Worm (Caenorhabditis elegans) whole organism, L4 larva: ENCODE measurements around the gene msp-50.

ENCODE experiments used
- aha-1 ChIP-seq: fragments of 150-350 bp; peaks from one replicate; lab custom pipeline; 2014; ENCODE audit warnings: missing biosample characterization, missing genetic modification characterization
- ceh-20 ChIP-seq: fragments of 200-800 bp; sonication (Bioruptor generic); IDR thresholded peaks from 2 replicates; pipeline ENCODE4 v1.3.6; 2022; ENCODE audit warnings: missing genetic modification reagents, missing genetic modification characterization, missing compliant biosample characterization
- daf-8 ChIP-seq: fragments of 200-800 bp; sonication (Bioruptor generic); IDR thresholded peaks from 2 replicates; pipeline ENCODE4 v1.3.6; 2022; ENCODE audit warnings: missing genetic modification characterization, missing compliant biosample characterization
- dmd-6 ChIP-seq: fragments of 200-800 bp; sonication (Bioruptor generic); IDR thresholded peaks from 2 replicates; pipeline ENCODE4 v1.3.6; 2022; ENCODE audit warnings: missing genetic modification reagents, missing genetic modification characterization, missing compliant biosample characterization
- dpl-1 ChIP-seq: fragments of 150-350 bp; optimal IDR thresholded peaks from 2 replicates; lab custom pipeline; 2014; ENCODE audit warnings: missing biosample characterization, missing genetic modification reagents, missing genetic modification characterization
- egl-27 ChIP-seq: sonication (generic microtip); optimal IDR thresholded peaks from 3 replicates; lab custom pipeline; 2017; ENCODE audit warnings: missing biosample characterization, missing genetic modification reagents, missing genetic modification characterization
- hlh-11 ChIP-seq: fragments of 200-800 bp; sonication (Bioruptor generic); optimal IDR thresholded peaks from 2 replicates; lab custom pipeline; 2018; ENCODE audit warnings: mild to moderate bottlenecking, missing genetic modification characterization, missing compliant biosample characterization
- hlh-30 ChIP-seq: sonication (generic microtip); optimal IDR thresholded peaks from 2 replicates; lab custom pipeline; 2017; ENCODE audit warnings: antibody characterized with exemption, mild to moderate bottlenecking, missing genetic modification characterization, missing compliant biosample characterization; ENCODE audit not compliant: insufficient read depth
- hmg-1.1 ChIP-seq: fragments of 200-800 bp; sonication (Bioruptor generic); IDR thresholded peaks from 2 replicates; pipeline ENCODE4 v1.3.6; 2022; ENCODE audit warnings: missing genetic modification reagents, missing genetic modification characterization, missing compliant biosample characterization
- lim-7 ChIP-seq: fragments of 200-800 bp; sonication (Bioruptor generic); IDR thresholded peaks from 2 replicates; pipeline ENCODE4 v1.3.6; 2022; ENCODE audit warnings: missing genetic modification characterization, missing compliant biosample characterization
- lin-38 ChIP-seq: fragments of 200-800 bp; sonication (Bioruptor generic); IDR thresholded peaks from 2 replicates; pipeline ENCODE4 v1.3.6; 2022; ENCODE audit warnings: missing genetic modification reagents, missing genetic modification characterization, missing compliant biosample characterization
- lin-39 ChIP-seq: fragments of 150-350 bp; optimal IDR thresholded peaks from 2 replicates; lab custom pipeline; 2014; ENCODE audit warnings: missing biosample characterization, missing genetic modification reagents, missing genetic modification characterization
- madf-5 ChIP-seq, 2 experiments: fragments of 200-800 bp; sonication (Bioruptor generic); IDR thresholded peaks; 2 replicates each; pipeline ENCODE4 v1.3.6; 2022; ENCODE audit warnings: missing compliant biosample characterization in 2 of 2, missing genetic modification characterization in 2 of 2
- mdl-1 ChIP-seq, 2 experiments: fragments of 150-350 bp in 1 of 2; sonication (generic microtip) in 1 of 2; optimal IDR thresholded peaks; 2 replicates each; lab custom pipeline; 2014 to 2017; ENCODE audit warnings: missing biosample characterization in 2 of 2, missing genetic modification characterization in 2 of 2
- nhr-102 ChIP-seq: sonication (generic microtip); optimal IDR thresholded peaks from 2 replicates; lab custom pipeline; 2016; ENCODE audit warnings: mild to moderate bottlenecking, missing genetic modification characterization, moderate library complexity, missing compliant biosample characterization
- nhr-28 ChIP-seq: fragments of 150-350 bp; optimal IDR thresholded peaks from 2 replicates; lab custom pipeline; 2014; ENCODE audit warnings: missing biosample characterization, missing genetic modification characterization
- nhr-41 ChIP-seq: fragments of 200-800 bp; sonication (Bioruptor generic); IDR thresholded peaks from 2 replicates; pipeline ENCODE4 v1.3.6; 2022; ENCODE audit warnings: missing genetic modification reagents, missing genetic modification characterization, missing compliant biosample characterization
- nhr-48 ChIP-seq: sonication (generic microtip); optimal IDR thresholded peaks from 2 replicates; lab custom pipeline; 2016; ENCODE audit warnings: mild to moderate bottlenecking, missing genetic modification characterization, missing compliant biosample characterization
- pqm-1 ChIP-seq: sonication (generic microtip); optimal IDR thresholded peaks from 2 replicates; lab custom pipeline; 2017; ENCODE audit warnings: missing biosample characterization, missing genetic modification characterization
- tag-97 ChIP-seq: fragments of 200-800 bp; sonication (Bioruptor generic); IDR thresholded peaks from 2 replicates; pipeline ENCODE4 v1.3.6; 2022; ENCODE audit warnings: missing genetic modification characterization, missing compliant biosample characterization
- unc-39 ChIP-seq: sonication (generic microtip); optimal IDR thresholded peaks from 2 replicates; lab custom pipeline; 2017; ENCODE audit warnings: missing biosample characterization, missing genetic modification characterization
- unc-62 ChIP-seq, 3 experiments: fragments of 150-350 bp in 1 of 3; sonication (generic microtip); optimal IDR thresholded peaks in 2 of 3; peaks in 1 of 3; 1 replicate in 1 of 3; 2 replicates in 2 of 3; lab custom pipeline; 2014 to 2017; ENCODE audit warnings: missing biosample characterization in 3 of 3, missing genetic modification characterization in 3 of 3, missing genetic modification reagents in 3 of 3, missing genotype in 1 of 3
- zag-1 ChIP-seq: fragments of 150-350 bp; optimal IDR thresholded peaks from 2 replicates; lab custom pipeline; 2014; ENCODE audit warnings: missing biosample characterization, missing genetic modification characterization
- ztf-7 ChIP-seq: fragments of 150-350 bp; optimal IDR thresholded peaks from 2 replicates; lab custom pipeline; 2014; ENCODE audit warnings: missing biosample characterization, missing genetic modification characterization

Gene msp-50

DNA sequence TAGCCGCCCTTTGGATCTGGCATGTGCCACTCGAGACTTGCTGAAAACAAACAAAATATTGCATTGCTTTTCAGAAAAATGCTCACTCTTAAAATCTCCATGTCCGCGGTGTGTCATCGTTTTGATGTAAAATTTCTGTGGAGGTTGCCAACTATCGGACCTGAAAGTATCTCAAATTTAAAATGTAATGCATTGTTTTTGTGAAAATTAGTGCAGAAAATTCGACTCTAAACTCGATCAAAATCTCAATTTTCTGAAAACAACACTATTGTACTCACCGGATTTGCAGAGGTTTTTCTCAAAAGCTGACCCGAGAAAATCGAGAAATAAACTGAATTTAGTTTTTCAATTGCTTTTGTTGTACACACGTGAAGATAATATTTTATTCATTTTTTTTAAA lies 42.0 kb downstream of the msp-50 start, which contains the start of gene T16D1.1:
Gene T16D1.1, minus strand, starts transcription at position 101 of the 400 bp plus-strand sequence.
- no peak for TF ChIP-seq hmg-1.1 (GFP tag; lab: Robert Waterston, UW)
- no peak for TF ChIP-seq egl-27 (tag; lab: Kevin White, UChicago)
- TF ChIP-seq hlh-30 (tag; lab: Kevin White, UChicago) = no peak
- TF ChIP-seq nhr-41 (GFP tag; lab: Robert Waterston, UW) = no peak
- no peak for TF ChIP-seq lin-39 (tag; lab: Kevin White, UChicago)
- TF ChIP-seq ztf-7 = no peak
- TF ChIP-seq dpl-1 (GFP tag; lab: Kevin White, UChicago) = no peak
- TF ChIP-seq madf-5 (GFP tag; IDR thresholded peaks at IDR 0.05; lab: Robert Waterston, UW) = no peak
- no peak for TF ChIP-seq tag-97
- TF ChIP-seq unc-39 (tag; lab: Kevin White, UChicago) = no peak
- TF ChIP-seq ceh-20 (GFP tag; lab: Robert Waterston, UW) = no peak
- TF ChIP-seq lim-7 (GFP tag; lab: Robert Waterston, UW) = no peak
- TF ChIP-seq lin-38 (GFP tag; lab: Robert Waterston, UW) = no peak
- TF ChIP-seq pqm-1 (tag; lab: Kevin White, UChicago) = no peak
- TF ChIP-seq, all 104 proteins: peak for 0

DNA sequence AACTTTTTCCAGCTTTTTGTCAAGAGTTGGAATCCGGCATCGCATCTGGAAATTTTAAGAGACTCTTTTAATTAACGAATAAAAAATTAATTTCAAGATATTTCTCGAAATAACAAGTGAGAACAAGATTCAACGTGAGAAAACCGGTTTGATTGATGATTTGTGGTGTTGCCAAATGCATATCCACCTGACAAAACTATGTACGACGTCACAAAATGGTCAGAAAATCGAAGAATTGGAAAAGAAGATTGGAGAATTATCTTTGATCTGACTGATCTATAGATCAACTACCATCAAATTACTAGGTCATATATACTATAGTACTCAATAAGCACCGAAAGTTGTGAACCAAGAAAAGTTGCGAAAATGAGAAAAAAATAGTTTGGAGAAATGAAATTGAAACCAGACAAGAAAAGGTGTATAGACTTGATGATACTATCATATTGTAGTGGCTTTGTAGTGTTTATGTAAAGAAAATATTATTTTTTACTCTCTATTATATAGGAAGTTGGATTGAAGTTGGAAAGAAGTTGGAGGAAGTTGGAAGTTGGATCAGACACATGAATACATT lies 47.3 kb downstream of the msp-50 start, which contains the start of gene ptr-6:
Gene ptr-6, minus strand, starts transcription at position 47 of the 571 bp plus-strand sequence.
- TF ChIP-seq nhr-28 (tag; lab: Kevin White, UChicago) (peak; percentile 3), dmd-6 (GFP tag; lab: Robert Waterston, UW) (peak; percentile 33; the same call in 1 of the 2 replicates), mdl-1 (tag; optimal IDR thresholded peaks at IDR 0.05; lab: Kevin White, UChicago) (peak in 1 of 2 experiments; percentile 32), nhr-102 (peak; percentile 16), hlh-11 (peak; percentile 16), hlh-30 (tag; lab: Kevin White, UChicago) (peak; percentile 23), daf-8 (GFP tag; lab: Robert Waterston, UW) (no peak), nhr-48 (tag; lab: Kevin White, UChicago) (peak; percentile 29), unc-62 (GFP tag; optimal IDR thresholded peaks at IDR 0.05 in 1 of 2; lab: Kevin White, UChicago) (peak in 1 of 2 experiments; percentile 65), unc-62 (tag; optimal IDR thresholded peaks at IDR 0.05; lab: Kevin White, UChicago) (no peak), zag-1 (no peak), aha-1 (tag; lab: Kevin White, UChicago) (peak; percentile 50)
